Fruit fly (Drosophila melanogaster) whole organism, prepupa: ENCODE data around the gene Atf3.

Experiments
- Blimp-1 ChIP-seq: fragments of 200-800 bp; sonication (Bioruptor generic); optimal IDR thresholded peaks from 3 replicates; lab custom pipeline; 2017; ENCODE audit warnings: missing biosample characterization, missing genetic modification characterization, mild to moderate bottlenecking, moderate library complexity, missing genetic modification reagents
- CG10631 ChIP-seq: fragments of 200-800 bp; sonication (Bioruptor generic); optimal IDR thresholded peaks from 2 replicates; lab custom pipeline; 2016; ENCODE audit warnings: missing biosample characterization, missing genetic modification characterization
- CG10669 ChIP-seq: fragments of 200-800 bp; sonication (Bioruptor generic); optimal IDR thresholded peaks from 3 replicates; lab custom pipeline; 2018; ENCODE audit warnings: missing biosample characterization, mild to moderate bottlenecking, missing genetic modification characterization, moderate library complexity
- CG11294 ChIP-seq: fragments of 200-800 bp; sonication (Bioruptor generic); IDR thresholded peaks from 2 replicates; pipeline ENCODE4 v1.3.6; 2022; ENCODE audit warnings: missing biosample characterization, missing genetic modification characterization
- CG11762 ChIP-seq: fragments of 200-800 bp; sonication (Bioruptor generic); optimal IDR thresholded peaks from 3 replicates; lab custom pipeline; 2016; ENCODE audit warnings: missing biosample characterization, missing genetic modification characterization; ENCODE audit not compliant: insufficient read depth
- CG15336 ChIP-seq: fragments of 200-800 bp; sonication (Bioruptor generic); IDR thresholded peaks from 2 replicates; pipeline ENCODE4 v1.3.6; 2022; ENCODE audit warnings: missing biosample characterization, missing genetic modification characterization
- CG1621 ChIP-seq: fragments of 200-800 bp; sonication (Bioruptor generic); optimal IDR thresholded peaks from 3 replicates; lab custom pipeline; 2018; ENCODE audit warnings: missing biosample characterization, mild to moderate bottlenecking, missing genetic modification characterization
- CG16779 ChIP-seq: fragments of 200-800 bp; sonication (Bioruptor generic); optimal IDR thresholded peaks from 3 replicates; lab custom pipeline; 2017; ENCODE audit warnings: missing biosample characterization, mild to moderate bottlenecking, missing genetic modification characterization
- CG3032 ChIP-seq: fragments of 200-800 bp; optimal IDR thresholded peaks from 2 replicates; lab custom pipeline; 2019; ENCODE audit warnings: missing biosample characterization, mild to moderate bottlenecking, missing genetic modification characterization, moderate library complexity
- CG31627 ChIP-seq: fragments of 200-800 bp; sonication (Bioruptor generic); optimal IDR thresholded peaks from 3 replicates; lab custom pipeline; 2016; ENCODE audit warnings: missing biosample characterization, missing genetic modification characterization
- CG32006 ChIP-seq: fragments of 200-800 bp; sonication (Bioruptor generic); optimal IDR thresholded peaks from 3 replicates; lab custom pipeline; 2017; ENCODE audit warnings: missing biosample characterization, mild to moderate bottlenecking, missing genetic modification characterization
- CG34406 ChIP-seq: fragments of 200-800 bp; sonication (Bioruptor generic); optimal IDR thresholded peaks from 3 replicates; lab custom pipeline; 2016; ENCODE audit warnings: missing biosample characterization, missing genetic modification characterization
- CG3919 ChIP-seq: fragments of 200-800 bp; sonication (Bioruptor generic); optimal IDR thresholded peaks from 3 replicates; lab custom pipeline; 2016; ENCODE audit warnings: missing biosample characterization, missing genetic modification characterization
- CG4318 ChIP-seq: fragments of 200-800 bp; sonication (Bioruptor generic); optimal IDR thresholded peaks from 3 replicates; lab custom pipeline; 2017; ENCODE audit warnings: missing biosample characterization, mild to moderate bottlenecking, missing genetic modification characterization
- CG6163 ChIP-seq: fragments of 200-800 bp; sonication (Bioruptor generic); IDR thresholded peaks from 3 replicates; pipeline ENCODE4 v1.3.6; 2022; ENCODE audit warnings: missing biosample characterization, missing genetic modification characterization
- CG6276 ChIP-seq: fragments of 200-800 bp; sonication (Bioruptor generic); optimal IDR thresholded peaks from 2 replicates; lab custom pipeline; 2017; ENCODE audit warnings: missing biosample characterization, mild to moderate bottlenecking, missing genetic modification characterization
- CG6792 ChIP-seq: fragments of 200-800 bp; sonication (Bioruptor generic); optimal IDR thresholded peaks from 3 replicates; lab custom pipeline; 2016; ENCODE audit warnings: missing biosample characterization, missing genetic modification characterization
- CG6808 ChIP-seq: fragments of 200-800 bp; sonication (Bioruptor generic); optimal IDR thresholded peaks from 3 replicates; lab custom pipeline; 2017; ENCODE audit warnings: missing biosample characterization, missing genetic modification characterization, mild to moderate bottlenecking, moderate library complexity, missing genetic modification reagents
- CG6854 ChIP-seq: fragments of 200-800 bp; sonication (Bioruptor generic); optimal IDR thresholded peaks from 2 replicates; lab custom pipeline; 2017; ENCODE audit warnings: missing biosample characterization, mild to moderate bottlenecking, missing genetic modification characterization
- CG7368 ChIP-seq: fragments of 200-800 bp; sonication (Bioruptor generic); optimal IDR thresholded peaks from 3 replicates; lab custom pipeline; 2016; ENCODE audit warnings: missing biosample characterization, missing genetic modification characterization
- CG8119 ChIP-seq: fragments of 200-800 bp; sonication (Bioruptor generic); IDR thresholded peaks from 3 replicates; pipeline ENCODE4 v1.3.6; 2022; ENCODE audit warnings: missing biosample characterization, missing genetic modification characterization
- CG8319 ChIP-seq: fragments of 200-800 bp; sonication (Bioruptor generic); optimal IDR thresholded peaks from 3 replicates; lab custom pipeline; 2016; ENCODE audit warnings: missing biosample characterization, missing genetic modification characterization
- CG8632 ChIP-seq: fragments of 200-800 bp; sonication (Bioruptor generic); optimal IDR thresholded peaks from 3 replicates; lab custom pipeline; 2016; ENCODE audit warnings: missing biosample characterization, missing genetic modification characterization
- Eip75B ChIP-seq: fragments of 200-800 bp; sonication (Bioruptor generic); optimal IDR thresholded peaks from 3 replicates; lab custom pipeline; 2016; ENCODE audit warnings: missing biosample characterization, missing genetic modification characterization
- Eip78C ChIP-seq: fragments of 200-800 bp; sonication (Bioruptor generic); peaks from one replicate; lab custom pipeline; 2016; ENCODE audit warnings: missing biosample characterization, missing genetic modification characterization
- Eip93F ChIP-seq: fragments of 200-800 bp; sonication (Bioruptor generic); optimal IDR thresholded peaks from 2 replicates; lab custom pipeline; 2016; ENCODE audit warnings: missing biosample characterization, mild to moderate bottlenecking, missing genetic modification characterization
- Ets21C ChIP-seq: fragments of 200-800 bp; sonication (Bioruptor generic); optimal IDR thresholded peaks from 3 replicates; lab custom pipeline; 2016; ENCODE audit warnings: missing biosample characterization, missing genetic modification characterization
- Ets96B ChIP-seq: fragments of 200-800 bp; optimal IDR thresholded peaks from 2 replicates; lab custom pipeline; 2019; ENCODE audit warnings: missing biosample characterization, mild to moderate bottlenecking, missing genetic modification characterization, moderate library complexity
- Gug ChIP-seq: fragments of 200-800 bp; sonication (Bioruptor generic); IDR thresholded peaks from 2 replicates; pipeline ENCODE4 v1.3.6; 2022; ENCODE audit warnings: missing biosample characterization, missing genetic modification characterization
- Hr39 ChIP-seq: fragments of 200-800 bp; sonication (Bioruptor generic); optimal IDR thresholded peaks from 2 replicates; lab custom pipeline; 2016; ENCODE audit warnings: missing biosample characterization, missing genetic modification characterization
- Hr4 ChIP-seq: fragments of 200-800 bp; sonication (Bioruptor generic); optimal IDR thresholded peaks from 3 replicates; lab custom pipeline; 2016; ENCODE audit warnings: missing biosample characterization, missing genetic modification characterization
- Lpt ChIP-seq: fragments of 200-800 bp; sonication (Bioruptor generic); optimal IDR thresholded peaks from 3 replicates; lab custom pipeline; 2016; ENCODE audit warnings: missing biosample characterization, missing genetic modification characterization
- Met ChIP-seq: fragments of 200-800 bp; sonication (Bioruptor generic); optimal IDR thresholded peaks from 3 replicates; lab custom pipeline; 2016; ENCODE audit warnings: missing biosample characterization, missing genetic modification characterization
- OdsH ChIP-seq: fragments of 200-800 bp; sonication (Bioruptor generic); optimal IDR thresholded peaks from 3 replicates; lab custom pipeline; 2016; ENCODE audit warnings: missing biosample characterization, missing genetic modification characterization
- Smox ChIP-seq: fragments of 200-800 bp; sonication (Bioruptor generic); optimal IDR thresholded peaks from 3 replicates; lab custom pipeline; 2016; ENCODE audit warnings: missing biosample characterization, missing genetic modification characterization
- Sox102F ChIP-seq: fragments of 200-800 bp; sonication (Bioruptor generic); optimal IDR thresholded peaks from 2 replicates; lab custom pipeline; 2016; ENCODE audit warnings: missing biosample characterization, mild to moderate bottlenecking, missing genetic modification characterization
- Sox14 ChIP-seq: fragments of 200-800 bp; sonication (Bioruptor generic); optimal IDR thresholded peaks from 3 replicates; lab custom pipeline; 2016; ENCODE audit warnings: missing biosample characterization, missing genetic modification characterization
- Sox15 ChIP-seq: fragments of 200-800 bp; sonication (Bioruptor generic); optimal IDR thresholded peaks from 3 replicates; lab custom pipeline; 2016; ENCODE audit warnings: missing biosample characterization, missing genetic modification characterization
- achi ChIP-seq: fragments of 200-800 bp; sonication (Bioruptor generic); optimal IDR thresholded peaks from 3 replicates; lab custom pipeline; 2016; ENCODE audit warnings: missing biosample characterization, missing genetic modification characterization
- cyc ChIP-seq: fragments of 200-800 bp; sonication (Bioruptor generic); optimal IDR thresholded peaks from 3 replicates; lab custom pipeline; 2016; ENCODE audit warnings: missing biosample characterization, missing genetic modification characterization
- esn ChIP-seq: fragments of 200-800 bp; sonication (Bioruptor generic); optimal IDR thresholded peaks from 2 replicates; lab custom pipeline; 2016; ENCODE audit warnings: missing biosample characterization, mild to moderate bottlenecking, missing genetic modification characterization, moderate library complexity
- fd59A ChIP-seq: fragments of 200-800 bp; sonication (Bioruptor generic); optimal IDR thresholded peaks from 2 replicates; lab custom pipeline; 2017; ENCODE audit warnings: missing biosample characterization, mild to moderate bottlenecking, missing genetic modification characterization, missing genetic modification reagents
- fd85E ChIP-seq: fragments of 200-800 bp; sonication (Bioruptor generic); optimal IDR thresholded peaks from 3 replicates; lab custom pipeline; 2016; ENCODE audit warnings: missing biosample characterization, missing genetic modification characterization
- fkh ChIP-seq: fragments of 200-800 bp; sonication (Bioruptor generic); optimal IDR thresholded peaks from 3 replicates; lab custom pipeline; 2017; ENCODE audit warnings: missing biosample characterization, mild to moderate bottlenecking, missing genetic modification characterization, moderate library complexity
- net ChIP-seq: fragments of 200-800 bp; sonication (Bioruptor generic); optimal IDR thresholded peaks from 3 replicates; lab custom pipeline; 2016; ENCODE audit warnings: missing biosample characterization, missing genetic modification characterization
- pdm3 ChIP-seq: fragments of 200-800 bp; sonication (Bioruptor generic); optimal IDR thresholded peaks from 3 replicates; lab custom pipeline; 2016; ENCODE audit warnings: missing biosample characterization, missing genetic modification characterization
- salr ChIP-seq, 2 experiments: fragments of 200-800 bp; sonication (Bioruptor generic); optimal IDR thresholded peaks; 3 replicates each; lab custom pipeline; 2016 to 2018; ENCODE audit warnings: missing biosample characterization in 2 of 2, missing genetic modification characterization in 2 of 2, mild to moderate bottlenecking in 1 of 2
- ss ChIP-seq, 2 experiments: fragments of 200-800 bp; sonication (Bioruptor generic); optimal IDR thresholded peaks; 2 replicates in 1 of 2; 3 replicates in 1 of 2; lab custom pipeline; 2017 to 2018; ENCODE audit warnings: mild to moderate bottlenecking in 2 of 2, missing biosample characterization in 2 of 2, missing genetic modification characterization in 2 of 2, moderate library complexity in 1 of 2
- svp ChIP-seq: fragments of 200-800 bp; sonication (Bioruptor generic); peaks from one replicate; lab custom pipeline; 2016; ENCODE audit warnings: missing biosample characterization, missing genetic modification characterization
- vri ChIP-seq: fragments of 200-800 bp; sonication (Bioruptor generic); optimal IDR thresholded peaks from 3 replicates; lab custom pipeline; 2016; ENCODE audit warnings: missing biosample characterization, mild to moderate bottlenecking, missing genetic modification characterization

Atf3 gene

dm6 chrX:1275018-1275820 is at the start of gene Atf3:
Gene Atf3, minus strand, starts transcription at chrX:1275284.
- peak; percentile 79 for TF ChIP-seq fd59A
- TF ChIP-seq Eip93F, result peak; percentile 20
- peak; percentile 84 for TF ChIP-seq CG7368 (GFP tag; lab: Kevin White, UChicago)
- TF ChIP-seq Eip75B (GFP tag; lab: Kevin White, UChicago), result peak; percentile 87
- peak; percentile 94 for TF ChIP-seq pdm3
- TF ChIP-seq CG3032, result peak; percentile 75
- peak; percentile 91 for TF ChIP-seq cyc (GFP tag; lab: Kevin White, UChicago)
- peak; percentile 74 for TF ChIP-seq Blimp-1
- peak; percentile 49 to 89 for TF ChIP-seq salr (GFP tag; optimal IDR thresholded peaks at IDR 0.05; lab: Kevin White, UChicago)
- peak; percentile 94 for TF ChIP-seq CG6163 (GFP tag; lab: Robert Waterston, UW)
- peak; percentile 94 for TF ChIP-seq OdsH (GFP tag; lab: Kevin White, UChicago)
- TF ChIP-seq CG10669 (GFP tag; lab: Kevin White, UChicago), result peak; percentile 74
- TF ChIP-seq Sox102F (GFP tag; lab: Kevin White, UChicago), result peak; percentile 88
- peak; percentile 92 for TF ChIP-seq CG6276
- TF ChIP-seq esn (GFP tag; lab: Kevin White, UChicago), result peak; percentile 91
- peak; percentile 97 for TF ChIP-seq Hr4 (GFP tag; lab: Kevin White, UChicago)
- peak; percentile 37 for TF ChIP-seq fd85E (GFP tag; lab: Kevin White, UChicago)
- TF ChIP-seq Ets96B (tag; lab: Kevin White, UChicago), result peak; percentile 78
- peak; percentile 80 for TF ChIP-seq CG8632 (GFP tag; lab: Kevin White, UChicago)
- TF ChIP-seq achi (GFP tag; lab: Kevin White, UChicago), result peak; percentile 90
- peak; percentile 96 for TF ChIP-seq CG15336
- peak; percentile 76 for TF ChIP-seq CG8319 (GFP tag; lab: Kevin White, UChicago)
- peak; percentile 95 for TF ChIP-seq vri (GFP tag; lab: Kevin White, UChicago)
- TF ChIP-seq CG6854 (GFP tag; lab: Kevin White, UChicago), result no peak
- peak; percentile 92 for TF ChIP-seq svp (GFP tag; lab: Kevin White, UChicago)
- TF ChIP-seq Met (GFP tag; lab: Kevin White, UChicago), result peak; percentile 89
- peak; percentile 92 for TF ChIP-seq Hr39 (GFP tag; lab: Kevin White, UChicago)
- peak; percentile 92 for TF ChIP-seq CG10631 (GFP tag; lab: Kevin White, UChicago)
- TF ChIP-seq CG31627, result peak; percentile 92
- TF ChIP-seq Sox15, result peak; percentile 83
- peak; percentile 79 for TF ChIP-seq CG1621 (tag; lab: Kevin White, UChicago)
- TF ChIP-seq ss (GFP tag; optimal IDR thresholded peaks at IDR 0.05; lab: Kevin White, UChicago), result peak; percentile 31 to 74
- TF ChIP-seq CG6792 (GFP tag; lab: Kevin White, UChicago), result peak; percentile 86
- peak; percentile 92 for TF ChIP-seq Lpt (GFP tag; lab: Kevin White, UChicago)
- TF ChIP-seq Ets21C, result peak; percentile 87
- TF ChIP-seq CG16779 (tag; lab: Kevin White, UChicago), result peak; percentile 81
- peak; percentile 94 for TF ChIP-seq CG8119 (GFP tag; lab: Robert Waterston, UW)
- TF ChIP-seq net (GFP tag; lab: Kevin White, UChicago), result peak; percentile 93
- peak; percentile 99 for TF ChIP-seq CG32006 (GFP tag; lab: Kevin White, UChicago)
- TF ChIP-seq CG3919 (GFP tag; lab: Kevin White, UChicago), result peak; percentile 87
- TF ChIP-seq CG6808 (GFP tag; lab: Kevin White, UChicago), result peak; percentile 68
- peak; percentile 92 for TF ChIP-seq Sox14
- peak; percentile 85 for TF ChIP-seq CG11762 (GFP tag; lab: Kevin White, UChicago)
- TF ChIP-seq Gug (GFP tag; lab: Robert Waterston, UW), result peak; percentile 95
- TF ChIP-seq fkh (GFP tag; lab: Kevin White, UChicago), result peak; percentile 99
- peak; percentile 96 for TF ChIP-seq CG4318 (GFP tag; lab: Kevin White, UChicago)
- TF ChIP-seq CG34406, result peak; percentile 80
- peak; percentile 98 for TF ChIP-seq CG11294 (GFP tag; lab: Robert Waterston, UW)
- TF ChIP-seq Smox (GFP tag; lab: Kevin White, UChicago), result peak; percentile 86
- TF ChIP-seq Eip78C, result peak; percentile 97
